Worm (Caenorhabditis elegans) whole organism, young adult: ENCODE results near the gene C14B9.2.
A peak's percentile ranks its signal among the peaks of the same experiment; 100 is the strongest.

Experiments
- B0019.2 ChIP-seq: fragments of 200-800 bp; sonication (Bioruptor generic); conservative IDR thresholded peaks from 2 replicates; pipeline ENCODE4 v1.3.6; 2022; ENCODE audit warnings: missing genetic modification reagents, missing genetic modification characterization, missing compliant biosample characterization
- F52B5.7 ChIP-seq: sonication (generic microtip); optimal IDR thresholded peaks from 2 replicates; lab custom pipeline; 2016; ENCODE audit warnings: mild to moderate bottlenecking, missing genetic modification characterization, missing compliant biosample characterization
- F55B11.4 ChIP-seq: sonication (generic microtip); optimal IDR thresholded peaks from 2 replicates; lab custom pipeline; 2016; ENCODE audit warnings: missing compliant biosample characterization, missing genetic modification characterization, borderline replicate concordance; ENCODE audit not compliant: insufficient read depth
- K12H6.12 ChIP-seq: fragments of 200-800 bp; sonication (Bioruptor generic); optimal IDR thresholded peaks from 2 replicates; lab custom pipeline; 2018; ENCODE audit warnings: mild to moderate bottlenecking, missing genetic modification characterization, missing compliant biosample characterization
- T07F8.4 ChIP-seq: sonication (generic microtip); optimal IDR thresholded peaks from 2 replicates; lab custom pipeline; 2016; ENCODE audit warnings: mild to moderate bottlenecking, missing genetic modification characterization, moderate library complexity, missing compliant biosample characterization
- Y53F4B.3 ChIP-seq: fragments of 200-800 bp; sonication (Bioruptor generic); IDR thresholded peaks from 2 replicates; pipeline ENCODE4 v1.3.6; 2022; ENCODE audit warnings: missing genetic modification reagents, missing genetic modification characterization, missing compliant biosample characterization
- Y53G8AR.9 ChIP-seq: fragments of 200-800 bp; sonication (Bioruptor generic); conservative IDR thresholded peaks from 2 replicates; pipeline ENCODE4 v1.3.6; 2022; ENCODE audit warnings: missing genetic modification reagents, missing genetic modification characterization, missing compliant biosample characterization
- Y67H2A.10 ChIP-seq: fragments of 200-800 bp; sonication (Bioruptor generic); conservative IDR thresholded peaks from 2 replicates; pipeline ENCODE4 v1.3.6; 2022; ENCODE audit warnings: missing genetic modification reagents, missing genetic modification characterization, missing compliant biosample characterization
- Y79H2A.3 ChIP-seq: fragments of 200-800 bp; sonication (Bioruptor generic); conservative IDR thresholded peaks from 2 replicates; pipeline ENCODE4 v1.3.6; 2022; ENCODE audit warnings: missing genetic modification reagents, missing genetic modification characterization, missing compliant biosample characterization
- Y95B8A.8 ChIP-seq: fragments of 200-800 bp; sonication (Bioruptor generic); IDR thresholded peaks from 2 replicates; pipeline ENCODE4 v1.3.6; 2022; ENCODE audit warnings: missing genetic modification reagents, missing genetic modification characterization, missing compliant biosample characterization
- ZK185.1 ChIP-seq: sonication (generic microtip); optimal IDR thresholded peaks from 2 replicates; lab custom pipeline; 2016; ENCODE audit warnings: mild to moderate bottlenecking, missing genetic modification characterization, missing compliant biosample characterization; ENCODE audit not compliant: poor library complexity, severe bottlenecking
- aptf-2 ChIP-seq: fragments of 200-800 bp; sonication (Bioruptor generic); conservative IDR thresholded peaks from 2 replicates; pipeline ENCODE4 v1.3.6; 2022; ENCODE audit warnings: missing genetic modification reagents, missing genetic modification characterization, missing compliant biosample characterization
- attf-6 ChIP-seq: fragments of 200-800 bp; sonication (Bioruptor generic); IDR thresholded peaks from 2 replicates; pipeline ENCODE4 v1.3.6; 2022; ENCODE audit warnings: missing genetic modification reagents, missing genetic modification characterization, missing compliant biosample characterization
- bed-2 ChIP-seq: fragments of 200-800 bp; sonication (Bioruptor generic); IDR thresholded peaks from 2 replicates; pipeline ENCODE4 v1.3.6; 2022; ENCODE audit warnings: missing genetic modification reagents, missing genetic modification characterization, missing compliant biosample characterization
- cebp-1 ChIP-seq, 2 experiments: fragments of 200-800 bp in 1 of 2; sonication (Bioruptor generic) in 1 of 2; sonication (generic microtip) in 1 of 2; IDR thresholded peaks in 1 of 2; optimal IDR thresholded peaks in 1 of 2; 2 replicates each; pipeline versions ENCODE4 v1.3.6 to Lab custom; 2017 to 2022; ENCODE audit warnings: missing compliant biosample characterization in 2 of 2, missing genetic modification characterization in 2 of 2, mild to moderate bottlenecking in 1 of 2, missing genetic modification reagents in 1 of 2, moderate library complexity in 1 of 2
- ceh-79 ChIP-seq: sonication (generic microtip); optimal IDR thresholded peaks from 2 replicates; lab custom pipeline; 2017; ENCODE audit warnings: mild to moderate bottlenecking, missing genetic modification characterization, missing compliant biosample characterization
- chd-7 ChIP-seq: sonication (generic microtip); optimal IDR thresholded peaks from 2 replicates; lab custom pipeline; 2016; ENCODE audit warnings: mild to moderate bottlenecking, missing genetic modification characterization, moderate library complexity, missing compliant biosample characterization
- egrh-3 ChIP-seq: fragments of 200-800 bp; sonication (Bioruptor generic); IDR thresholded peaks from 2 replicates; pipeline ENCODE4 v1.3.6; 2022; ENCODE audit warnings: missing genetic modification reagents, missing genetic modification characterization, missing compliant biosample characterization
- him-1 ChIP-seq: sonication (generic microtip); optimal IDR thresholded peaks from 2 replicates; lab custom pipeline; 2016; ENCODE audit warnings: missing genotype, missing genetic modification reagents, missing genetic modification characterization, missing compliant biosample characterization
- hlh-12 ChIP-seq: sonication (generic microtip); optimal IDR thresholded peaks from 2 replicates; lab custom pipeline; 2016; ENCODE audit warnings: missing genetic modification characterization, missing compliant biosample characterization
- let-526 ChIP-seq: fragments of 200-800 bp; sonication (Bioruptor generic); IDR thresholded peaks from 2 replicates; pipeline ENCODE4 v1.3.6; 2022; ENCODE audit warnings: missing genetic modification reagents, missing genetic modification characterization, missing compliant biosample characterization
- lin-26 ChIP-seq: fragments of 200-800 bp; sonication (Bioruptor generic); IDR thresholded peaks from 2 replicates; pipeline ENCODE4 v1.3.6; 2022; ENCODE audit warnings: missing genetic modification reagents, missing genetic modification characterization, missing compliant biosample characterization
- lin-35 ChIP-seq, 3 experiments: fragments of 150-350 bp in 2 of 3; sonication (generic microtip) in 1 of 3; optimal IDR thresholded peaks; 2 replicates each; lab custom pipeline; 2014 to 2018; ENCODE audit warnings: missing biosample characterization in 3 of 3, missing genetic modification characterization in 3 of 3, missing genetic modification reagents in 3 of 3
- lin-54 ChIP-seq: fragments of 200-800 bp; sonication (Bioruptor generic); optimal IDR thresholded peaks from 2 replicates; lab custom pipeline; 2018; ENCODE audit warnings: mild to moderate bottlenecking, missing genetic modification characterization, missing compliant biosample characterization
- lsl-1 ChIP-seq: fragments of 200-800 bp; sonication (Bioruptor generic); optimal IDR thresholded peaks from 2 replicates; lab custom pipeline; 2018; ENCODE audit warnings: mild to moderate bottlenecking, missing genetic modification characterization, moderate library complexity, missing compliant biosample characterization
- madf-3 ChIP-seq: fragments of 200-800 bp; sonication (Bioruptor generic); IDR thresholded peaks from 2 replicates; pipeline ENCODE4 v1.3.6; 2022; ENCODE audit warnings: missing genetic modification reagents, missing genetic modification characterization, missing compliant biosample characterization
- madf-6 ChIP-seq: fragments of 200-800 bp; sonication (Bioruptor generic); IDR thresholded peaks from 2 replicates; pipeline ENCODE4 v1.3.6; 2022; ENCODE audit warnings: missing genetic modification reagents, missing genetic modification characterization, missing compliant biosample characterization
- madf-8 ChIP-seq: fragments of 200-800 bp; sonication (Bioruptor generic); conservative IDR thresholded peaks from 2 replicates; pipeline ENCODE4 v1.3.6; 2022; ENCODE audit warnings: missing genetic modification reagents, missing genetic modification characterization, missing compliant biosample characterization
- mcd-1 ChIP-seq: fragments of 200-800 bp; sonication (Bioruptor generic); IDR thresholded peaks from 2 replicates; pipeline ENCODE4 v1.3.6; 2022; ENCODE audit warnings: missing genetic modification reagents, missing genetic modification characterization, missing compliant biosample characterization
- nhr-80 ChIP-seq: sonication (generic microtip); optimal IDR thresholded peaks from 2 replicates; lab custom pipeline; 2016; ENCODE audit warnings: missing genetic modification characterization, missing compliant biosample characterization
- nhr-90 ChIP-seq: sonication (generic microtip); optimal IDR thresholded peaks from 2 replicates; lab custom pipeline; 2016; ENCODE audit warnings: missing genotype, mild to moderate bottlenecking, missing genetic modification characterization, missing compliant biosample characterization
- rcor-1 ChIP-seq: fragments of 200-800 bp; sonication (Bioruptor generic); IDR thresholded peaks from 2 replicates; pipeline ENCODE4 v1.3.6; 2022; ENCODE audit warnings: missing genetic modification reagents, missing genetic modification characterization, missing compliant biosample characterization
- rpc-1 ChIP-seq, 2 experiments: fragments of 150-350 bp in 1 of 2; sonication (generic microtip) in 1 of 2; optimal IDR thresholded peaks; 2 replicates each; lab custom pipeline; 2014 to 2018; ENCODE audit warnings: missing biosample characterization in 1 of 2, missing genetic modification characterization in 1 of 2, missing genetic modification reagents in 1 of 2, missing genotype in 1 of 2
- sdz-38 ChIP-seq: sonication (generic microtip); optimal IDR thresholded peaks from 2 replicates; lab custom pipeline; 2016; ENCODE audit warnings: missing genotype, missing genetic modification characterization, missing compliant biosample characterization
- snpc-1.3 ChIP-seq: sonication (generic microtip); optimal IDR thresholded peaks from 2 replicates; lab custom pipeline; 2017; ENCODE audit warnings: missing genetic modification characterization, mild to moderate bottlenecking, missing compliant biosample characterization, antibody characterized with exemption, moderate library complexity, missing genotype, missing genetic modification reagents; ENCODE audit not compliant: insufficient read depth
- snpc-3.4 ChIP-seq: sonication (generic microtip); optimal IDR thresholded peaks from 2 replicates; lab custom pipeline; 2017; ENCODE audit warnings: missing genetic modification characterization, mild to moderate bottlenecking, missing compliant biosample characterization, antibody characterized with exemption, moderate library complexity, missing genotype, missing genetic modification reagents
- snpc-4 ChIP-seq, 5 experiments: fragments of 150-350 bp in 1 of 5; sonication (generic microtip) in 4 of 5; optimal IDR thresholded peaks; 2 replicates each; lab custom pipeline; 2014 to 2018; ENCODE audit warnings: missing genetic modification characterization in 5 of 5, missing biosample characterization in 3 of 5, antibody characterized with exemption in 2 of 5, mild to moderate bottlenecking in 2 of 5, missing compliant biosample characterization in 2 of 5, missing genotype in 2 of 5, moderate library complexity in 2 of 5, missing genetic modification reagents in 1 of 5
- somi-1 ChIP-seq: fragments of 200-800 bp; sonication (Bioruptor generic); optimal IDR thresholded peaks from 2 replicates; lab custom pipeline; 2018; ENCODE audit warnings: mild to moderate bottlenecking, missing genetic modification characterization, missing compliant biosample characterization
- tbp1 ChIP-seq: fragments of 200-800 bp; sonication (Bioruptor generic); optimal IDR thresholded peaks from 2 replicates; lab custom pipeline; 2018; ENCODE audit warnings: mild to moderate bottlenecking, missing genetic modification characterization, missing compliant biosample characterization
- unc-62 ChIP-seq: fragments of 150-350 bp; optimal IDR thresholded peaks from 2 replicates; lab custom pipeline; 2014; ENCODE audit warnings: missing biosample characterization, missing genetic modification reagents, missing genetic modification characterization
- zfh-2 ChIP-seq: fragments of 200-800 bp; sonication (Bioruptor generic); conservative IDR thresholded peaks from 2 replicates; pipeline ENCODE4 v1.3.6; 2022; ENCODE audit warnings: missing genetic modification reagents, missing genetic modification characterization, missing compliant biosample characterization
- zim-3 ChIP-seq: sonication (generic microtip); optimal IDR thresholded peaks from 2 replicates; lab custom pipeline; 2017; ENCODE audit warnings: mild to moderate bottlenecking, missing genetic modification characterization, moderate library complexity, missing compliant biosample characterization
- ztf-18 ChIP-seq: sonication (generic microtip); optimal IDR thresholded peaks from 2 replicates; lab custom pipeline; 2016; ENCODE audit warnings: missing genotype, mild to moderate bottlenecking, missing genetic modification characterization, missing compliant biosample characterization
- ztf-25 ChIP-seq: fragments of 200-800 bp; sonication (Bioruptor generic); IDR thresholded peaks from 2 replicates; pipeline ENCODE4 v1.3.6; 2022; ENCODE audit warnings: missing genetic modification reagents, missing genetic modification characterization, missing compliant biosample characterization
- ztf-28 ChIP-seq: fragments of 200-800 bp; sonication (Bioruptor generic); IDR thresholded peaks from 2 replicates; pipeline ENCODE4 v1.3.6; 2022; ENCODE audit warnings: missing genetic modification reagents, missing genetic modification characterization, missing compliant biosample characterization

C14B9.2 gene

DNA sequence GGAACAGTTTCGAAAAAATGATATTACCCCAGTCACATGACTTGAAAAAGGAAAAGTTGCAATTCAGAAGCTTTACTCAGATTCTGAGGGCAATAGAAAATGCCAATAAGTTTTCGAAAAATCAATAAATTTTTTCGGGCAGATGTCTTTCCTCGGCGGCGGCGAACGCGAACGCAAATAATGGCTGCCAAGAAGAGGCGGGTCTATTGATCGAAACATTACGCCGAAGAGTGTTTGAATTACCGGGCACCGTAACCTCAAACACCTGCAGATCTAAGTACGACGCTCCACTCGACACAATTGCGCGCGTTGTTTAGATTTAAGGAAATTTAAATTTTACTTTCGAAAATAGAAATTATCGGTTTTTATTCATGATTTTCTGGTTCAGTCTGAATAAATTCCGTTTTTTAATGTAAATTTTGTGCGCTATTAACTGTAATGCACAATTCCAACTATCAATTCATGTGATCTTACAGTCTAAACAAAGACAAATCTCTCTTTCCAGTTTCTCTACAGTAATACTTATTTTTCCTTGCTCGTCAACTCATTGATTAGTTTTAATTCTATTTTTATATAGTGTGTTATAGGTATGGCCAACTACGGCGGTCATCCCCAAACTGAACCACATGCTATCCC, 30.4 kb downstream of the C14B9.2 start, which contains the start of gene prp-8 (continued):
- TF ChIP-seq Y79H2A.3 (GFP tag; lab: Robert Waterston, UW), result no peak
- TF ChIP-seq ceh-79, result no peak
- TF ChIP-seq lin-54 (GFP tag; lab: Kevin White, UChicago), result peak; percentile 95
- TF ChIP-seq snpc-1.3 (tag; lab: Kevin White, UChicago), result peak; percentile 3
- TF ChIP-seq ztf-28, result no peak
- no peak for TF ChIP-seq F52B5.7
- TF ChIP-seq F55B11.4 (tag; lab: Kevin White, UChicago), result no peak
- no peak for TF ChIP-seq rpc-1 (optimal IDR thresholded peaks at IDR 0.05; lab: Kevin White, UChicago)
- no peak for TF ChIP-seq rpc-1 (tag; optimal IDR thresholded peaks at IDR 0.05; lab: Kevin White, UChicago)
- TF ChIP-seq lin-26 (GFP tag; lab: Robert Waterston, UW), result no peak
- no peak for TF ChIP-seq Y95B8A.8
- no peak for TF ChIP-seq hlh-12 (tag; lab: Kevin White, UChicago)
- TF ChIP-seq nhr-90 (tag; lab: Kevin White, UChicago), result no peak
- peak; percentile 86 for TF ChIP-seq lsl-1
- peak in 1 of 3 experiments; percentile 89 for TF ChIP-seq lin-35 (GFP tag; optimal IDR thresholded peaks at IDR 0.05; lab: Kevin White, UChicago)
- 0 out of 2 replicates have a peak, but pooled peaks have one; percentile 37 for TF ChIP-seq rcor-1 (GFP tag; lab: Robert Waterston, UW)
- TF ChIP-seq cebp-1 (GFP tag; IDR thresholded peaks at IDR 0.05; lab: Robert Waterston, UW), result peak; percentile 31; the same call in 1 of the 2 replicates
- TF ChIP-seq cebp-1 (tag; optimal IDR thresholded peaks at IDR 0.05; lab: Kevin White, UChicago), result peak; percentile 67
- no peak for TF ChIP-seq somi-1 (GFP tag; lab: Kevin White, UChicago)
- TF ChIP-seq sdz-38 (tag; lab: Kevin White, UChicago), result no peak
- 0 out of 2 replicates have a peak, but pooled peaks have one; percentile 46 for TF ChIP-seq Y53G8AR.9 (GFP tag; lab: Robert Waterston, UW)
- TF ChIP-seq madf-8 (GFP tag; lab: Robert Waterston, UW), result peak; percentile 30
- TF ChIP-seq unc-62 (GFP tag; lab: Kevin White, UChicago), result no peak
- no peak for TF ChIP-seq T07F8.4
- TF ChIP-seq ZK185.1, result peak; percentile 75
- TF ChIP-seq chd-7, result no peak
- TF ChIP-seq nhr-80, result peak; percentile 50
- TF ChIP-seq bed-2 (GFP tag; lab: Robert Waterston, UW), result no peak
- no peak for TF ChIP-seq attf-6 (GFP tag; lab: Robert Waterston, UW)
- no peak for TF ChIP-seq Y53F4B.3 (GFP tag; lab: Robert Waterston, UW)
- TF ChIP-seq K12H6.12 (tag; lab: Kevin White, UChicago), result peak; percentile 72
- no peak for TF ChIP-seq zim-3
- TF ChIP-seq egrh-3, result peak; percentile 32; the same call in 1 of the 2 replicates
- 0 out of 2 replicates have a peak, but pooled peaks have one; percentile 9 for TF ChIP-seq B0019.2
- TF ChIP-seq zfh-2, result no peak; the same call in 1 of the 2 replicates
- peak; percentile 42 for TF ChIP-seq ztf-18 (tag; lab: Kevin White, UChicago)
- TF ChIP-seq madf-3 (GFP tag; lab: Robert Waterston, UW), result no peak
- TF ChIP-seq tbp1 (GFP tag; lab: Kevin White, UChicago), result peak; percentile 64
- peak; percentile 18 for TF ChIP-seq snpc-3.4 (tag; lab: Kevin White, UChicago)
- peak; percentile 76 for TF ChIP-seq mcd-1 (GFP tag; lab: Robert Waterston, UW)
- no peak for TF ChIP-seq aptf-2 (GFP tag; lab: Robert Waterston, UW)
- no peak for TF ChIP-seq him-1 (tag; lab: Kevin White, UChicago)
- no peak for TF ChIP-seq ztf-25 (GFP tag; lab: Robert Waterston, UW)
- peak; percentile 75; the same call in 1 of the 2 replicates for TF ChIP-seq Y67H2A.10 (GFP tag; lab: Robert Waterston, UW)
- no peak for TF ChIP-seq let-526
- peak; percentile 19 for TF ChIP-seq snpc-4 (GFP tag; optimal IDR thresholded peaks at IDR 0.05; lab: Kevin White, UChicago)
- peak in 3 of 4 experiments; percentile 37 to 59 (median 45) for TF ChIP-seq snpc-4 (tag; optimal IDR thresholded peaks at IDR 0.05; lab: Kevin White, UChicago)
- TF ChIP-seq madf-6 (GFP tag; lab: Robert Waterston, UW), result peak; percentile 59
